Fruit fly (Drosophila melanogaster): ENCODE measurements around the gene Muc96D.

The Muc96D gene

DNA sequence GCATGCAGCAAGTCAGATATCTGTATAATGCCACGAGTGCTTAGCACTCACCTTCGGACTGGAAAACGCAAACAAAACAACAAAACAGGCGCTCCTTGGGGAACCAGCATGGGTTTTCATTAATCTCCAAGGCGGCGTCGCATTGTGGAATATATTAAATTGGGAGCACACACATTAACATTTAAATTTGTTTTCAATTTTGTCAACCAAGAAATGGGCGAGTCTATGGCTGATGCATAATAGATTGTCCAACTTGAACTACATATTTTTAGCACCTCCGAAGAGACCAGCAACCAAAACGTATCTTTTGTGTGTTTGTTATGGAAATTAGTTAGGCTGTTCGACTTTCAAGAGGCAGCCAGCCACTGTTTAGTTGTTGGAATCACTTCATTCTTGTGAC lies 47.0 kb upstream of the Muc96D start:
- TF ChIP-seq CG6276 (GFP tag; optimal IDR thresholded peaks at IDR 0.05): no peak
- TF ChIP-seq CG3919 (GFP tag; optimal IDR thresholded peaks at IDR 0.05): no peak
- TF ChIP-seq CG10669 (GFP tag; optimal IDR thresholded peaks at IDR 0.05): no peak
- no peak for TF ChIP-seq eg (GFP tag; IDR thresholded peaks at IDR 0.05)
- no peak for TF ChIP-seq CG1621 (tag; optimal IDR thresholded peaks at IDR 0.05)
- no peak for TF ChIP-seq salr (GFP tag; optimal IDR thresholded peaks at IDR 0.05)
- TF ChIP-seq Blimp-1 (GFP tag; optimal IDR thresholded peaks at IDR 0.05): no peak
- no peak for TF ChIP-seq Eip93F (GFP tag; optimal IDR thresholded peaks at IDR 0.05)
- no peak for TF ChIP-seq Hr38 (GFP tag; optimal IDR thresholded peaks at IDR 0.05)
- TF ChIP-seq Sox15 (GFP tag; optimal IDR thresholded peaks at IDR 0.05): no peak
- no peak for TF ChIP-seq CG8319 (GFP tag; optimal IDR thresholded peaks at IDR 0.05)
- TF ChIP-seq fd59A (GFP tag; optimal IDR thresholded peaks at IDR 0.05): no peak
- TF ChIP-seq CG32006 (GFP tag; optimal IDR thresholded peaks at IDR 0.05): no peak
- TF ChIP-seq Met (GFP tag; optimal IDR thresholded peaks at IDR 0.05): no peak
- TF ChIP-seq OdsH (GFP tag; optimal IDR thresholded peaks at IDR 0.05): no peak
- no peak for TF ChIP-seq CG31627 (GFP tag; optimal IDR thresholded peaks at IDR 0.05)
- no peak for TF ChIP-seq CG7368 (GFP tag; optimal IDR thresholded peaks at IDR 0.05)
- no peak for TF ChIP-seq CG3032 (tag; optimal IDR thresholded peaks at IDR 0.05)

dm6 chr3R:25446482-25447300 lies 46.2 kb upstream of the Muc96D start:
- TF ChIP-seq pdm3 (GFP tag; optimal IDR thresholded peaks at IDR 0.05): peak; percentile 3
- TF ChIP-seq fd85E (GFP tag; optimal IDR thresholded peaks at IDR 0.05): no peak
- no peak for TF ChIP-seq CG6163 (GFP tag; IDR thresholded peaks at IDR 0.05)
- TF ChIP-seq Hr4 (GFP tag; optimal IDR thresholded peaks at IDR 0.05): peak; percentile 2
- peak; percentile 41 for TF ChIP-seq svp (GFP tag)
- TF ChIP-seq fkh (GFP tag; optimal IDR thresholded peaks at IDR 0.05): peak; percentile 24
- TF ChIP-seq Blimp-1 (GFP tag; optimal IDR thresholded peaks at IDR 0.05): peak; percentile 58
- TF ChIP-seq CG32006 (GFP tag; optimal IDR thresholded peaks at IDR 0.05): peak; percentile 19

DNA sequence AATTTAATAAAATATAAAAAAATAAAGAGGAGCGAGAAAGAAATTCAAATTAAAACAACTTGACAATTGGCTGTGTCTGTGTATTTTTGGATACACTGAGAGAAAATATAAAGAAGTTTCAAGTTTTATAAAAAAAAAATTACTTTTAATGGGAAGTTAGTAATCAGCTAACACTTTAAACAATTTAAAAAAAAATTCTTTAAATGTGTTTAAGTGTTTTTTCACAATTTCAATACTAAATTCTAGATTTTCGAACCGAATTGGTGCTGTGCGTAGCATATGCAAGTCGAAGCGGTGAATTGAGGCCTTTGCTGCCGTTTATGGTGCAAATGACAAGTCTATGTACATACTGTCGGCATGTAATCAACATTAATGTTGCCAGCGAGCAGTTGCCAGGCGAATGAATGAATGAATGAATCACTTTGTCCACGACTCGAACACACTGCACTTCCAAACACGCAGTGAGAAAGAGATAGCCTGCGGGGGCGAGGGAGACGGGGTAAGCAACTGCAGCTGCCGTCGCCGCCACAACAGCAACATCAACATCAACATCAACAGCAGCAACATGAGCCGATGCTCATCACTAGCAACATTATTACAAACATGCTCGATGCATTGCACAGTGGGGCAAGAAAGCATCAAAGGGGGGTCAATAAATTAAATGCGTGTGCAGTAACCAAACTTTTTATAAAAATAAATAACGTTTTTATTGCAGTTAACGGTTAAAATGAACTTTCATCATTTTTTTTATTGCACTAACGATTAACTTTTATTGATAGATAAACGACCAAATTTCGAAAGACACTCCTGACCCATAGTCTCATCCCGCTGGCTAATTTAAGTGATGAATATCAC lies 45.3 kb upstream of the Muc96D start:
- peak; percentile 84 for TF ChIP-seq CG3032 (tag; optimal IDR thresholded peaks at IDR 0.05)
- TF ChIP-seq Met (GFP tag; optimal IDR thresholded peaks at IDR 0.05): peak; percentile 81
- peak; percentile 91 for TF ChIP-seq OdsH (GFP tag; optimal IDR thresholded peaks at IDR 0.05)
- TF ChIP-seq Lpt (GFP tag; optimal IDR thresholded peaks at IDR 0.05): peak; percentile 91
- peak; percentile 76 for TF ChIP-seq CG8319 (GFP tag; optimal IDR thresholded peaks at IDR 0.05)
- peak; percentile 89 for TF ChIP-seq acj6 (GFP tag; optimal IDR thresholded peaks at IDR 0.05)
- peak; percentile 89 for TF ChIP-seq CG10631 (GFP tag; optimal IDR thresholded peaks at IDR 0.05)
- peak; percentile 36 for TF ChIP-seq vri (GFP tag; optimal IDR thresholded peaks at IDR 0.05)
- TF ChIP-seq lz (GFP tag; optimal IDR thresholded peaks at IDR 0.05): peak; percentile 83
- TF ChIP-seq CG1621 (tag; optimal IDR thresholded peaks at IDR 0.05): peak; percentile 88
- peak; percentile 91 for TF ChIP-seq pdm3 (GFP tag; optimal IDR thresholded peaks at IDR 0.05)
- TF ChIP-seq CG9139 (GFP tag; optimal IDR thresholded peaks at IDR 0.05): peak; percentile 71
- TF ChIP-seq net (GFP tag; optimal IDR thresholded peaks at IDR 0.05): peak; percentile 88
- TF ChIP-seq ss (GFP tag; optimal IDR thresholded peaks at IDR 0.05): peak; percentile 71 to 82
- TF ChIP-seq Hr39 (GFP tag; optimal IDR thresholded peaks at IDR 0.05): peak; percentile 80
- TF ChIP-seq fd85E (GFP tag; optimal IDR thresholded peaks at IDR 0.05): peak; percentile 54
- peak; percentile 77 to 87 for TF ChIP-seq salr (GFP tag; optimal IDR thresholded peaks at IDR 0.05)
- TF ChIP-seq Sox14 (GFP tag; optimal IDR thresholded peaks at IDR 0.05): peak; percentile 89
- peak; percentile 90 for TF ChIP-seq Eip75B (GFP tag; optimal IDR thresholded peaks at IDR 0.05)
- TF ChIP-seq CG3919 (GFP tag; optimal IDR thresholded peaks at IDR 0.05): peak; percentile 91
- no peak for TF ChIP-seq Hr38 (GFP tag; optimal IDR thresholded peaks at IDR 0.05)
- TF ChIP-seq fkh (GFP tag; optimal IDR thresholded peaks at IDR 0.05): no peak
- TF ChIP-seq CG16779 (tag; optimal IDR thresholded peaks at IDR 0.05): peak; percentile 80
- TF ChIP-seq spab (GFP tag; optimal IDR thresholded peaks at IDR 0.05): peak; percentile 86
- peak; percentile 87 for TF ChIP-seq dsx (GFP tag; optimal IDR thresholded peaks at IDR 0.05; ENCODE audit: poor library complexity, severe bottlenecking)
- peak; percentile 81 for TF ChIP-seq CG34406 (GFP tag; optimal IDR thresholded peaks at IDR 0.05)
- TF ChIP-seq CG4318 (GFP tag; optimal IDR thresholded peaks at IDR 0.05): peak; percentile 92
- TF ChIP-seq Ets21C (GFP tag; optimal IDR thresholded peaks at IDR 0.05): peak; percentile 74
- peak; percentile 86 for TF ChIP-seq Gug (GFP tag; IDR thresholded peaks at IDR 0.05)
- TF ChIP-seq CG6163 (GFP tag; IDR thresholded peaks at IDR 0.05): peak; percentile 91
- TF ChIP-seq Hr4 (GFP tag; optimal IDR thresholded peaks at IDR 0.05): peak; percentile 94
- TF ChIP-seq Eip78C (GFP tag): peak; percentile 98
